Fruit fly (Drosophila melanogaster) Kc167 (cell line): ENCODE results near the gene Pxt.

ENCODE experiments used
- Myc ChIP-seq: fragments of >200 bp; optimal IDR thresholded peaks from 2 replicates; lab custom pipeline; 2017; ENCODE audit warnings: missing external identifiers
- h ChIP-seq: fragments of >200 bp; optimal IDR thresholded peaks from 3 replicates; lab custom pipeline; 2018; ENCODE audit warnings: missing external identifiers

DNA sequence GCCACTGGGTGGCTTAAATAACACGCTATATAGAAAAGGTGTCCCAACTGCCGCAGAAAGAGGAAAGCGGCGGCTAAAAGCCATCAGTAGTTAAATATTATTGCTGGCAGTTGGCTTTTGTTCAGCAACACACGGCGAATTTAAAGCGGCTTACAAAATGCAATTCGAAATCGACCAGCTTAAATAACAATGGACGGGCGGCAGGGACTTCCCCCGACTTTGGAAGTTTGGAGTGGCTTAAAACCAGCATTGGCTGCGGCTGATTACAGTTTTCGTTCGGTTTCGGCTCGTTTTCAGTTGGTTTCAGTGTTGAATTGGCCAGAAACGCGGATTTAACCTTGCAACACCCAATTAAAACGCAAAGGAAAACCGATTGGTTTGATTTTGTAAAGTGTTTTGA, 14.1 kb upstream of the Pxt start:
- TF ChIP-seq h (no peak), Myc (lab: Kevin White, UChicago) (no peak)
